Worm (Caenorhabditis elegans): Measurements from ENCODE around the gene pqn-57.

Gene pqn-57

ce11 chrX:8276984-8277383 lies 43.8 kb downstream of the pqn-57 start:
- TF ChIP-seq bed-2 (GFP tag; IDR thresholded peaks at IDR 0.05) (no peak), nhr-90 (tag; optimal IDR thresholded peaks at IDR 0.05) (no peak), B0035.1 (tag; optimal IDR thresholded peaks at IDR 0.05) (no peak), zim-3 (tag; optimal IDR thresholded peaks at IDR 0.05) (no peak), F49E8.2 (tag; optimal IDR thresholded peaks at IDR 0.05; ENCODE audit: insufficient read depth) (no peak), F57A8.1 (GFP tag; optimal IDR thresholded peaks at IDR 0.05) (no peak), madf-6 (GFP tag; IDR thresholded peaks at IDR 0.05) (no peak)

- no peak for TF ChIP-seq nhr-90 (tag; optimal IDR thresholded peaks at IDR 0.05)
- TF ChIP-seq F57C9.4 (tag; optimal IDR thresholded peaks at IDR 0.05) = no peak
- TF ChIP-seq pbrm-1 (GFP tag; IDR thresholded peaks at IDR 0.05) = no peak
- TF ChIP-seq attf-3 (GFP tag; conservative IDR thresholded peaks at IDR 0.05) = no peak
- TF ChIP-seq snpc-1.1 (tag; optimal IDR thresholded peaks at IDR 0.05; ENCODE audit: insufficient read depth) = no peak
- TF ChIP-seq F23B12.7 (tag; optimal IDR thresholded peaks at IDR 0.05; ENCODE audit: insufficient read depth) = no peak
- no peak for TF ChIP-seq egrh-3 (GFP tag; IDR thresholded peaks at IDR 0.05)
- no peak for TF ChIP-seq dox-1 (GFP tag; IDR thresholded peaks at IDR 0.05)
- TF ChIP-seq F33H1.4 (GFP tag; IDR thresholded peaks at IDR 0.05) = no peak
- TF ChIP-seq aptf-2 (GFP tag; conservative IDR thresholded peaks at IDR 0.05) = no peak
- TF ChIP-seq mes-4 (tag; optimal IDR thresholded peaks at IDR 0.05) = no peak
These were observed 44.5 kb downstream of the pqn-57 start for ce11 chrX:8276333-8276732.

- TF ChIP-seq die-1 (tag; optimal IDR thresholded peaks at IDR 0.05) = no peak
- TF ChIP-seq rec-8 (tag; optimal IDR thresholded peaks at IDR 0.05) = no peak
- TF ChIP-seq lin-26 (GFP tag; IDR thresholded peaks at IDR 0.05) = no peak
- no peak for TF ChIP-seq lin-54 (GFP tag; optimal IDR thresholded peaks at IDR 0.05)
- no peak for TF ChIP-seq ceh-27 (GFP tag; optimal IDR thresholded peaks at IDR 0.05)
- no peak for TF ChIP-seq ztf-28 (GFP tag; IDR thresholded peaks at IDR 0.05)
- no peak for TF ChIP-seq F55B11.4 (tag; optimal IDR thresholded peaks at IDR 0.05; ENCODE audit: borderline replicate concordance, insufficient read depth)
- no peak for TF ChIP-seq atf-7 (tag; optimal IDR thresholded peaks at IDR 0.05)
- no peak for TF ChIP-seq lin-40 (tag; optimal IDR thresholded peaks at IDR 0.05)
- TF ChIP-seq F39B2.1 (GFP tag; IDR thresholded peaks at IDR 0.05) = no peak
- no peak for TF ChIP-seq somi-1 (GFP tag; optimal IDR thresholded peaks at IDR 0.05)
- TF ChIP-seq unc-130 (GFP tag; optimal IDR thresholded peaks at IDR 0.05) = no peak
- TF ChIP-seq Y56A3A.18 (GFP tag; IDR thresholded peaks at IDR 0.05) = no peak
These were observed 45.9 kb downstream of the pqn-57 start, which contains the start of gene ksr-1 for ce11 chrX:8274869-8275268. ksr-1 (plus strand) TSS chrX:8275169.

ce11 chrX:8273496-8273895 lies 47.3 kb downstream of the pqn-57 start:
- no peak for TF ChIP-seq Y67H2A.10 (GFP tag; conservative IDR thresholded peaks at IDR 0.05)
- TF ChIP-seq bed-2 (GFP tag; IDR thresholded peaks at IDR 0.05) = no peak
- TF ChIP-seq ccch-3 (GFP tag; optimal IDR thresholded peaks at IDR 0.05) = no peak
- TF ChIP-seq atf-7 (tag; optimal IDR thresholded peaks at IDR 0.05) = no peak
- TF ChIP-seq F57A8.1 (GFP tag; optimal IDR thresholded peaks at IDR 0.05) = no peak
- no peak for TF ChIP-seq ceh-27 (GFP tag; optimal IDR thresholded peaks at IDR 0.05)
- no peak for TF ChIP-seq ceh-40 (GFP tag; IDR thresholded peaks at IDR 0.05)
- no peak for TF ChIP-seq Y79H2A.3 (GFP tag; conservative IDR thresholded peaks at IDR 0.05)
- TF ChIP-seq F33H1.4 (GFP tag; IDR thresholded peaks at IDR 0.05) = no peak
- TF ChIP-seq ceh-79 (tag; optimal IDR thresholded peaks at IDR 0.05) = no peak
- TF ChIP-seq nfyb-1 (GFP tag; IDR thresholded peaks at IDR 0.05) = no peak
- TF ChIP-seq Y53G8AR.9 (GFP tag; conservative IDR thresholded peaks at IDR 0.05) = no peak
- no peak for TF ChIP-seq F22D6.2 (tag; optimal IDR thresholded peaks at IDR 0.05)
